Worm (Caenorhabditis elegans) whole organism, L2 larva: Measurements from ENCODE around the gene F31D4.5.

Experiments
- C34F6.9 ChIP-seq: fragments of 150-350 bp; optimal IDR thresholded peaks from 2 replicates; lab custom pipeline; 2014; ENCODE audit warnings: missing biosample characterization, missing genetic modification characterization
- F13H6.1 ChIP-seq: sonication (generic microtip); optimal IDR thresholded peaks from 2 replicates; lab custom pipeline; 2016; ENCODE audit warnings: missing genetic modification characterization, missing compliant biosample characterization
- R02D3.7 ChIP-seq: fragments of 150-350 bp; optimal IDR thresholded peaks from 2 replicates; lab custom pipeline; 2014; ENCODE audit warnings: missing biosample characterization, missing genetic modification characterization
- Y55F3AM.14 ChIP-seq: fragments of 200-800 bp; sonication (Bioruptor generic); optimal IDR thresholded peaks from 2 replicates; lab custom pipeline; 2018; ENCODE audit warnings: mild to moderate bottlenecking, missing genetic modification characterization, missing compliant biosample characterization
- ZK546.5 ChIP-seq: sonication (generic microtip); optimal IDR thresholded peaks from 2 replicates; lab custom pipeline; 2017; ENCODE audit warnings: missing biosample characterization, missing genetic modification characterization
- alr-1 ChIP-seq: fragments of 150-350 bp; optimal IDR thresholded peaks from 2 replicates; lab custom pipeline; 2014; ENCODE audit warnings: missing biosample characterization, missing genetic modification characterization
- aly-2 ChIP-seq: fragments of 150-350 bp; optimal IDR thresholded peaks from 2 replicates; lab custom pipeline; 2014; ENCODE audit warnings: missing biosample characterization, missing genetic modification characterization
- ama-1 ChIP-seq: fragments of 150-350 bp; optimal IDR thresholded peaks from 2 replicates; lab custom pipeline; 2018; ENCODE audit warnings: inconsistent platforms
- blmp-1 ChIP-seq: sonication (generic microtip); optimal IDR thresholded peaks from 2 replicates; lab custom pipeline; 2017; ENCODE audit warnings: missing genetic modification characterization, mild to moderate bottlenecking, missing compliant biosample characterization, antibody characterized with exemption, moderate library complexity; ENCODE audit not compliant: insufficient read depth
- ceh-16 ChIP-seq: fragments of 150-350 bp; optimal IDR thresholded peaks from 2 replicates; lab custom pipeline; 2014; ENCODE audit warnings: missing biosample characterization, missing genetic modification characterization
- ceh-82 ChIP-seq: fragments of 150-350 bp; optimal IDR thresholded peaks from 2 replicates; lab custom pipeline; 2014; ENCODE audit warnings: missing biosample characterization, missing genetic modification characterization
- crh-2 ChIP-seq: sonication (generic microtip); optimal IDR thresholded peaks from 2 replicates; lab custom pipeline; 2017; ENCODE audit warnings: missing biosample characterization, missing genetic modification characterization
- dmd-4 ChIP-seq: sonication (generic microtip); optimal IDR thresholded peaks from 2 replicates; lab custom pipeline; 2017; ENCODE audit warnings: missing biosample characterization, missing genetic modification characterization
- egl-27 ChIP-seq: sonication (generic microtip); optimal IDR thresholded peaks from 3 replicates; lab custom pipeline; 2017; ENCODE audit warnings: missing biosample characterization, missing genetic modification reagents, missing genetic modification characterization
- elt-1 ChIP-seq: fragments of 150-350 bp; optimal IDR thresholded peaks from 2 replicates; lab custom pipeline; 2014; ENCODE audit warnings: missing biosample characterization, missing genetic modification characterization
- elt-3 ChIP-seq: sonication (generic microtip); optimal IDR thresholded peaks from 2 replicates; lab custom pipeline; 2017; ENCODE audit warnings: missing biosample characterization, missing genetic modification characterization
- fos-1 ChIP-seq: fragments of 150-350 bp; optimal IDR thresholded peaks from 2 replicates; lab custom pipeline; 2014; ENCODE audit warnings: missing biosample characterization, missing genetic modification characterization
- gmeb-1 ChIP-seq: fragments of 150-350 bp; optimal IDR thresholded peaks from 2 replicates; lab custom pipeline; 2014; ENCODE audit warnings: missing biosample characterization, missing genetic modification characterization
- lin-11 ChIP-seq: fragments of 150-350 bp; sonication (generic microtip); optimal IDR thresholded peaks from 2 replicates; lab custom pipeline; 2014; ENCODE audit warnings: missing biosample characterization, missing genetic modification characterization, inconsistent platforms, mixed read lengths
- lin-13 ChIP-seq: fragments of 150-350 bp; optimal IDR thresholded peaks from 2 replicates; lab custom pipeline; 2014; ENCODE audit warnings: missing biosample characterization, missing genetic modification reagents, missing genetic modification characterization
- lin-39 ChIP-seq: fragments of 150-350 bp; optimal IDR thresholded peaks from 2 replicates; lab custom pipeline; 2014; ENCODE audit warnings: missing biosample characterization, missing genetic modification reagents, missing genetic modification characterization
- lsy-2 ChIP-seq, 2 experiments: fragments of 150-350 bp in 1 of 2; sonication (generic microtip) in 1 of 2; optimal IDR thresholded peaks; 2 replicates each; lab custom pipeline; 2014 to 2017; ENCODE audit warnings: missing biosample characterization in 2 of 2, missing genetic modification characterization in 2 of 2
- mab-5 ChIP-seq: fragments of 150-350 bp; optimal IDR thresholded peaks from 2 replicates; lab custom pipeline; 2014; ENCODE audit warnings: missing biosample characterization, missing genetic modification characterization
- mbf-1 ChIP-seq: sonication (generic microtip); optimal IDR thresholded peaks from 2 replicates; lab custom pipeline; 2017; ENCODE audit warnings: missing biosample characterization, missing genetic modification characterization
- mdl-1 ChIP-seq, 2 experiments: fragments of 150-350 bp in 1 of 2; sonication (generic microtip) in 1 of 2; optimal IDR thresholded peaks; 2 replicates each; lab custom pipeline; 2017; ENCODE audit warnings: missing biosample characterization in 2 of 2, missing genetic modification characterization in 2 of 2
- nhr-10 ChIP-seq: sonication (generic microtip); optimal IDR thresholded peaks from 2 replicates; lab custom pipeline; 2017; ENCODE audit warnings: missing biosample characterization, missing genetic modification characterization
- nhr-11 ChIP-seq: fragments of 150-350 bp; optimal IDR thresholded peaks from 2 replicates; lab custom pipeline; 2014; ENCODE audit warnings: missing biosample characterization, missing genetic modification characterization
- nhr-12 ChIP-seq: fragments of 150-350 bp; optimal IDR thresholded peaks from 2 replicates; lab custom pipeline; 2014; ENCODE audit warnings: missing biosample characterization, missing genetic modification characterization
- nhr-129 ChIP-seq: fragments of 150-350 bp; optimal IDR thresholded peaks from 2 replicates; lab custom pipeline; 2014; ENCODE audit warnings: missing biosample characterization, missing genetic modification characterization
- nhr-21 ChIP-seq: fragments of 150-350 bp; optimal IDR thresholded peaks from 2 replicates; lab custom pipeline; 2014; ENCODE audit warnings: missing biosample characterization, missing genetic modification characterization
- nhr-23 ChIP-seq: fragments of 150-350 bp; optimal IDR thresholded peaks from 2 replicates; lab custom pipeline; 2014; ENCODE audit warnings: missing biosample characterization, missing genetic modification reagents, missing genetic modification characterization
- nhr-237 ChIP-seq: fragments of 150-350 bp; optimal IDR thresholded peaks from 2 replicates; lab custom pipeline; 2014; ENCODE audit warnings: missing biosample characterization, missing genetic modification characterization
- nhr-25 ChIP-seq: fragments of 150-350 bp; sonication (generic microtip); optimal IDR thresholded peaks from 3 replicates; lab custom pipeline; 2014; ENCODE audit warnings: missing biosample characterization, missing genetic modification characterization
- nhr-6 ChIP-seq: fragments of 150-350 bp; optimal IDR thresholded peaks from 2 replicates; lab custom pipeline; 2014; ENCODE audit warnings: missing biosample characterization, missing genetic modification characterization
- nhr-77 ChIP-seq: fragments of 150-350 bp; optimal IDR thresholded peaks from 2 replicates; lab custom pipeline; 2014; ENCODE audit warnings: missing biosample characterization, missing genetic modification characterization
- peb-1 ChIP-seq: fragments of 150-350 bp; optimal IDR thresholded peaks from 2 replicates; lab custom pipeline; 2014; ENCODE audit warnings: missing biosample characterization, missing genetic modification characterization
- sem-4 ChIP-seq: fragments of 150-350 bp; optimal IDR thresholded peaks from 2 replicates; lab custom pipeline; 2014; ENCODE audit warnings: missing biosample characterization, missing genetic modification reagents, missing genetic modification characterization
- skn-1 ChIP-seq: sonication (generic microtip); optimal IDR thresholded peaks from 2 replicates; lab custom pipeline; 2017; ENCODE audit warnings: missing biosample characterization, missing genetic modification characterization
- sma-3 ChIP-seq: sonication (generic microtip); optimal IDR thresholded peaks from 2 replicates; lab custom pipeline; 2016; ENCODE audit warnings: missing genetic modification reagents, missing genetic modification characterization, missing compliant biosample characterization
- sma-9 ChIP-seq, 2 experiments: fragments of 150-350 bp in 1 of 2; sonication (generic microtip) in 1 of 2; optimal IDR thresholded peaks; 2 replicates each; lab custom pipeline; 2014 to 2016; ENCODE audit warnings: missing genetic modification characterization in 2 of 2, mild to moderate bottlenecking in 1 of 2, missing biosample characterization in 1 of 2, missing compliant biosample characterization in 1 of 2, missing genetic modification reagents in 1 of 2, moderate library complexity in 1 of 2
- snpc-4 ChIP-seq: fragments of 150-350 bp; optimal IDR thresholded peaks from 2 replicates; lab custom pipeline; 2014; ENCODE audit warnings: missing biosample characterization, missing genetic modification characterization
- unc-39 ChIP-seq: fragments of 150-350 bp; optimal IDR thresholded peaks from 2 replicates; lab custom pipeline; 2014; ENCODE audit warnings: missing biosample characterization, missing genetic modification characterization
- unc-55 ChIP-seq: fragments of 150-350 bp; sonication (generic microtip); optimal IDR thresholded peaks from 3 replicates; lab custom pipeline; 2014; ENCODE audit warnings: missing biosample characterization, missing genetic modification reagents, missing genetic modification characterization
- unc-62 ChIP-seq: fragments of 150-350 bp; optimal IDR thresholded peaks from 2 replicates; lab custom pipeline; 2014; ENCODE audit warnings: missing biosample characterization, missing genetic modification reagents, missing genetic modification characterization
- zag-1 ChIP-seq: fragments of 150-350 bp; optimal IDR thresholded peaks from 2 replicates; lab custom pipeline; 2014; ENCODE audit warnings: missing biosample characterization, missing genetic modification characterization
- ztf-1 ChIP-seq: fragments of 200-800 bp; sonication (Bioruptor generic); conservative IDR thresholded peaks from 2 replicates; pipeline ENCODE4 v1.3.6; 2022; ENCODE audit warnings: missing genetic modification characterization, missing compliant biosample characterization
- ztf-11 ChIP-seq: sonication (generic microtip); optimal IDR thresholded peaks from 2 replicates; lab custom pipeline; 2017; ENCODE audit warnings: missing biosample characterization, missing genetic modification characterization
- ztf-4 ChIP-seq: fragments of 150-350 bp; optimal IDR thresholded peaks from 2 replicates; lab custom pipeline; 2014; ENCODE audit warnings: missing biosample characterization, missing genetic modification characterization

F31D4.5 gene

ce11 chrV:20841484-20841883, 12.4 kb upstream of the F31D4.5 start:
- TF ChIP-seq unc-39 (tag; lab: Kevin White, UChicago) = no peak
- TF ChIP-seq C34F6.9 (tag; lab: Kevin White, UChicago) = no peak
- no peak for TF ChIP-seq nhr-21 (tag; lab: Kevin White, UChicago)
- no peak for TF ChIP-seq nhr-6
- TF ChIP-seq mdl-1 (tag; optimal IDR thresholded peaks at IDR 0.05; lab: Kevin White, UChicago) = no peak
- no peak for TF ChIP-seq ztf-1 (GFP tag; lab: Robert Waterston, UW)
- TF ChIP-seq F13H6.1 = no peak
- no peak for TF ChIP-seq unc-55
- no peak for TF ChIP-seq zag-1
- no peak for TF ChIP-seq aly-2 (tag; lab: Kevin White, UChicago)
- TF ChIP-seq ztf-11 (tag; lab: Kevin White, UChicago) = no peak
- no peak for TF ChIP-seq nhr-23 (tag; lab: Kevin White, UChicago)
- TF ChIP-seq blmp-1 (tag; lab: Kevin White, UChicago) = no peak
- TF ChIP-seq ZK546.5 (tag; lab: Kevin White, UChicago) = no peak
- no peak for TF ChIP-seq nhr-25
- no peak for TF ChIP-seq crh-2 (tag; lab: Kevin White, UChicago)
- no peak for TF ChIP-seq nhr-129 (tag; lab: Kevin White, UChicago)
- TF ChIP-seq sma-9 (GFP tag; optimal IDR thresholded peaks at IDR 0.05; lab: Kevin White, UChicago) = no peak
- TF ChIP-seq sma-9 (tag; optimal IDR thresholded peaks at IDR 0.05; lab: Kevin White, UChicago) = no peak
- no peak for TF ChIP-seq nhr-11
- TF ChIP-seq Y55F3AM.14 = no peak

DNA sequence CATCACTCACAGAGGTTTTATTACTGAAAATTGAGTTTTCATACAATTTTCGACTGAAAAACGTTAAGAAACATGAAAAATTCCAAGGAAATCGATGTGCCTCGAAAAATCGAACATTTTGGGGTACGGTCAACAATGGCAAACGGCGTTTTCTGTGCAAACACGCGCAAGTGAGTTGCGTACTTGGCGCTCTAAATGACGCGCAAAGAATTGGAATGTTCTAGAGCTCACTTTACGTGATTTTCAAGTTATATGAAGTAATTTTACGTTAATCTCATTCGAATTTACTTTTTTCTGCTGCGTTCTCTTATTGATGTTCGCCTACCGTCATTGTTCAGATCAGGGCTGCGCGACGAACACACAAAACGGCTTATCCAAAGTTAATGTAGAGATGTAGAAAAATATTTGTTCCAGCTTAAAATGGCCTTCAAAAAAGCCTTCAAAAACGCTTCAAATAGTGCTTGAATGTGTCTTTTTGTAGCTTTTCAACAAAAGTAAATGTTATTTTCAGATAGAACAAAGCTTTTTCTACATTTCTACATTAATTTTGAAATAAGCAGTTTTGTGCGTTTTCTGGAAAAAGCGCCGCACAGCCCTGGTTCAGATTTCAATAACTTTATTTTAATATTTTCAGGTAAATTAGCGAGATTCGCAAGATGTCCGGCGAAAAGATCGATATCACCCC, 8.2 kb upstream of the F31D4.5 start, which contains the start of the genes F31D4.2 and fkb-6:
F31D4.2 (minus strand) TSS at position 23 of the 685 bp plus-strand sequence.
fkb-6 (plus strand) TSS at position 635 of the 685 bp plus-strand sequence.
- TF ChIP-seq peb-1 (tag; lab: Kevin White, UChicago) (no peak), snpc-4 (tag; lab: Kevin White, UChicago) (peak; percentile 56), elt-1 (no peak), sem-4 (tag; lab: Kevin White, UChicago) (peak; percentile 1), elt-3 (tag; lab: Kevin White, UChicago) (no peak), nhr-77 (tag; lab: Kevin White, UChicago) (no peak), lin-13 (peak; percentile 62), nhr-11 (no peak), mbf-1 (no peak), unc-39 (tag; lab: Kevin White, UChicago) (no peak), nhr-21 (tag; lab: Kevin White, UChicago) (peak; percentile 21), R02D3.7 (tag; lab: Kevin White, UChicago) (no peak), nhr-129 (tag; lab: Kevin White, UChicago) (peak; percentile 83), C34F6.9 (tag; lab: Kevin White, UChicago) (peak; percentile 93), nhr-237 (tag; lab: Kevin White, UChicago) (no peak), ztf-4 (tag; lab: Kevin White, UChicago) (peak; percentile 62), ceh-82 (tag; lab: Kevin White, UChicago) (no peak), nhr-10 (tag; lab: Kevin White, UChicago) (no peak), alr-1 (tag; lab: Kevin White, UChicago) (no peak), fos-1 (tag; lab: Kevin White, UChicago) (peak; percentile 41), sma-9 (GFP tag; optimal IDR thresholded peaks at IDR 0.05; lab: Kevin White, UChicago) (peak; percentile 58), sma-9 (tag; optimal IDR thresholded peaks at IDR 0.05; lab: Kevin White, UChicago) (no peak), lin-39 (tag; lab: Kevin White, UChicago) (no peak), nhr-12 (no peak), aly-2 (tag; lab: Kevin White, UChicago) (no peak), egl-27 (peak; percentile 30), lin-11 (tag; lab: Kevin White, UChicago) (peak; percentile 54), lsy-2 (tag; optimal IDR thresholded peaks at IDR 0.05; lab: Kevin White, UChicago) (peak; percentile 93 to 98), ceh-16 (tag; lab: Kevin White, UChicago) (no peak), gmeb-1 (tag; lab: Kevin White, UChicago) (peak; percentile 69), mdl-1 (tag; optimal IDR thresholded peaks at IDR 0.05; lab: Kevin White, UChicago) (no peak), F13H6.1 (peak; percentile 64), ama-1 (lab: Kevin White, UChicago) (peak; percentile 81), dmd-4 (tag; lab: Kevin White, UChicago) (no peak), zag-1 (peak; percentile 25), nhr-25 (peak; percentile 22), Y55F3AM.14 (no peak), mab-5 (tag; lab: Kevin White, UChicago) (peak; percentile 33), sma-3 (GFP tag; lab: Kevin White, UChicago) (peak; percentile 75), unc-62 (no peak), nhr-23 (tag; lab: Kevin White, UChicago) (no peak), unc-55 (peak; percentile 92), nhr-6 (no peak), crh-2 (tag; lab: Kevin White, UChicago) (peak; percentile 77), blmp-1 (tag; lab: Kevin White, UChicago) (no peak), skn-1 (no peak), ztf-11 (tag; lab: Kevin White, UChicago) (no peak), ztf-1 (GFP tag; lab: Robert Waterston, UW) (no peak), ZK546.5 (tag; lab: Kevin White, UChicago) (no peak)
- TF ChIP-seq, all 48 proteins: peak for 21
